Fruit fly (Drosophila melanogaster): ENCODE data around the gene CG14377.
A peak's percentile ranks its signal among the peaks of the same experiment; 100 is the strongest.

Gene CG14377

dm6 chr3R:13393009-13393408 lies 4.6 kb upstream of the CG14377 start:
- TF ChIP-seq vnd (GFP tag; IDR thresholded peaks at IDR 0.05; ENCODE audit: partially characterized antibody) (no peak), CG7357 (GFP tag; IDR thresholded peaks at IDR 0.05) (no peak), CG34376 (GFP tag; optimal IDR thresholded peaks at IDR 0.05) (peak; percentile 5), zen (tag; optimal IDR thresholded peaks at IDR 0.05) (no peak)

dm6 chr3R:13395133-13395532 lies 2.5 kb upstream of the CG14377 start, which contains the start of gene CCHa2:
CCHa2 (minus strand) TSS chr3R:13395197.
- no peak for TF ChIP-seq CG31388 (GFP tag; optimal IDR thresholded peaks at IDR 0.05)
- no peak for TF ChIP-seq Ravus (GFP tag; IDR thresholded peaks at IDR 0.05)
- TF ChIP-seq CG30431 (GFP tag; optimal IDR thresholded peaks at IDR 0.05) = no peak
- TF ChIP-seq CG9609 (GFP tag; optimal IDR thresholded peaks at IDR 0.05) = no peak
- no peak for TF ChIP-seq CG10366 (GFP tag; IDR thresholded peaks at IDR 0.05)
- TF ChIP-seq CHES-1-like (GFP tag; optimal IDR thresholded peaks at IDR 0.05) = no peak
- no peak for TF ChIP-seq CG15269 (tag; optimal IDR thresholded peaks at IDR 0.05)
- TF ChIP-seq CG11093 (GFP tag; IDR thresholded peaks at IDR 0.05) = no peak
- TF ChIP-seq ato (GFP tag; IDR thresholded peaks at IDR 0.05; ENCODE audit: partially characterized antibody) = no peak
- TF ChIP-seq CG18476 (GFP tag; optimal IDR thresholded peaks at IDR 0.05) = no peak
- TF ChIP-seq Ptx1 (GFP tag; IDR thresholded peaks at IDR 0.05) = no peak
- TF ChIP-seq hbn (GFP tag; IDR thresholded peaks at IDR 0.05; ENCODE audit: partially characterized antibody) = no peak
- TF ChIP-seq fd64A (GFP tag; optimal IDR thresholded peaks at IDR 0.05) = no peak
- peak; percentile 81 for TF ChIP-seq Nf-YB (GFP tag; optimal IDR thresholded peaks at IDR 0.05)
- TF ChIP-seq CG9727 (GFP tag; optimal IDR thresholded peaks at IDR 0.05) = no peak
- no peak for TF ChIP-seq CG7987 (GFP tag; optimal IDR thresholded peaks at IDR 0.05)
- TF ChIP-seq esg (GFP tag; conservative IDR thresholded peaks at IDR 0.05) = no peak
- peak; percentile 36 for TF ChIP-seq CG8478 (optimal IDR thresholded peaks at IDR 0.05)
- TF ChIP-seq CG12769 (tag; optimal IDR thresholded peaks at IDR 0.05) = no peak
- no peak for TF ChIP-seq eyg (GFP tag; optimal IDR thresholded peaks at IDR 0.05)
- no peak for TF ChIP-seq pb (GFP tag; optimal IDR thresholded peaks at IDR 0.05)
- no peak for TF ChIP-seq CG4854 (GFP tag; optimal IDR thresholded peaks at IDR 0.05)
- no peak for TF ChIP-seq danr (GFP tag; IDR thresholded peaks at IDR 0.05)
- no peak for TF ChIP-seq C15 (GFP tag; IDR thresholded peaks at IDR 0.05)
- no peak for TF ChIP-seq fru (optimal IDR thresholded peaks at IDR 0.05)
- no peak for TF ChIP-seq Dad (GFP tag; optimal IDR thresholded peaks at IDR 0.05)
- no peak for TF ChIP-seq NFAT (GFP tag; IDR thresholded peaks at IDR 0.05)
- no peak for TF ChIP-seq CG11723 (GFP tag; optimal IDR thresholded peaks at IDR 0.05)
- TF ChIP-seq abd-A (tag; optimal IDR thresholded peaks at IDR 0.05) = no peak
- no peak for TF ChIP-seq CG6791 (GFP tag; IDR thresholded peaks at IDR 0.05; ENCODE audit: partially characterized antibody)
- no peak for TF ChIP-seq exex (tag; optimal IDR thresholded peaks at IDR 0.05)
- no peak for TF ChIP-seq row (GFP tag; IDR thresholded peaks at IDR 0.05)
- TF ChIP-seq jing (GFP tag; optimal IDR thresholded peaks at IDR 0.05) = no peak
- no peak for TF ChIP-seq CG13123 (GFP tag; optimal IDR thresholded peaks at IDR 0.05)
- TF ChIP-seq CG6272 (GFP tag; IDR thresholded peaks at IDR 0.05) = no peak
- TF ChIP-seq Deaf1 (tag; optimal IDR thresholded peaks at IDR 0.05) = peak; percentile 84
- no peak for TF ChIP-seq cato (GFP tag; optimal IDR thresholded peaks at IDR 0.05; ENCODE audit: borderline replicate concordance)
- TF ChIP-seq Xbp1 (GFP tag; optimal IDR thresholded peaks at IDR 0.05) = no peak
- TF ChIP-seq wor (GFP tag; IDR thresholded peaks at IDR 0.05) = no peak
- TF ChIP-seq CG7839 (tag; optimal IDR thresholded peaks at IDR 0.05) = no peak
- no peak for TF ChIP-seq grau (tag; optimal IDR thresholded peaks at IDR 0.05)
- TF ChIP-seq prd (optimal IDR thresholded peaks at IDR 0.05) = no peak
- TF ChIP-seq prd (GFP tag; IDR thresholded peaks at IDR 0.05) = 0 out of 3 replicates have a peak, but pooled peaks have one; percentile 14
- no peak for TF ChIP-seq tna (GFP tag; IDR thresholded peaks at IDR 0.05; ENCODE audit: partially characterized antibody)
- TF ChIP-seq Sry-δ (GFP tag; optimal IDR thresholded peaks at IDR 0.05) = no peak
- no peak for TF ChIP-seq CG18619 (GFP tag; optimal IDR thresholded peaks at IDR 0.05)
- no peak for TF ChIP-seq pita (GFP tag; optimal IDR thresholded peaks at IDR 0.05)
